Worm (Caenorhabditis elegans): ENCODE results near the gene msp-76.
"Not testable (repeated sequence)": the region's sequence is repeated elsewhere in the genome, so short reads cannot be mapped to it uniquely, and the experiment has no call there.

msp-76 gene

ce11 chrIV:9688715-9689114 lies at the start of gene msp-76:
Gene msp-76 (plus strand): TSS chrIV:9689015.
- TF ChIP-seq pax-3 (tag; optimal IDR thresholded peaks at IDR 0.05); aha-1 (tag; optimal IDR thresholded peaks at IDR 0.05); isw-1 (GFP tag; IDR thresholded peaks at IDR 0.05): not testable (repeated sequence)

- TF ChIP-seq nhr-47 (tag; optimal IDR thresholded peaks at IDR 0.05) (peak; percentile 6), dsc-1 (tag; optimal IDR thresholded peaks at IDR 0.05) (peak; percentile 17), mab-9 (GFP tag; IDR thresholded peaks at IDR 0.05) (no peak), unc-98 (GFP tag; IDR thresholded peaks at IDR 0.05) (no peak), fkh-8 (tag; optimal IDR thresholded peaks at IDR 0.05) (peak; percentile 67)
Observed at ce11 chrIV:9641925-9642324, 46.9 kb upstream of the msp-76 start, which contains the start of gene del-2. Gene del-2 (minus strand): TSS chrIV:9642025.

ce11 chrIV:9643188-9643587 lies 45.6 kb upstream of the msp-76 start, which contains the start of gene degl-2:
Gene degl-2 (plus strand): TSS chrIV:9643488.
- TF ChIP-seq dpl-1 (GFP tag; optimal IDR thresholded peaks at IDR 0.05): no peak
- no peak for TF ChIP-seq mdl-1 (tag; optimal IDR thresholded peaks at IDR 0.05)
- no peak for TF ChIP-seq lin-14 (GFP tag; optimal IDR thresholded peaks at IDR 0.05)
- no peak for TF ChIP-seq nhr-90 (tag; optimal IDR thresholded peaks at IDR 0.05; ENCODE audit: poor library complexity)
- TF ChIP-seq egl-13 (tag; optimal IDR thresholded peaks at IDR 0.05): no peak
- TF ChIP-seq aly-2 (tag; optimal IDR thresholded peaks at IDR 0.05): no peak
- no peak for TF ChIP-seq sptf-1 (tag; optimal IDR thresholded peaks at IDR 0.05)
- TF ChIP-seq nhr-28 (tag; optimal IDR thresholded peaks at IDR 0.05): no peak
- TF ChIP-seq aha-1 (tag; optimal IDR thresholded peaks at IDR 0.05): no peak
- TF ChIP-seq isw-1 (GFP tag; IDR thresholded peaks at IDR 0.05): no peak
- no peak for TF ChIP-seq ztf-4 (tag; optimal IDR thresholded peaks at IDR 0.05)
- no peak for TF ChIP-seq zag-1 (tag; optimal IDR thresholded peaks at IDR 0.05)

ce11 chrIV:9647789-9648361 lies 40.9 kb upstream of the msp-76 start, which contains the start of gene amph-1:
Gene amph-1 (minus strand): TSS chrIV:9647873.
- TF ChIP-seq nhr-47 (tag; optimal IDR thresholded peaks at IDR 0.05) (no peak), nhr-71 (tag; optimal IDR thresholded peaks at IDR 0.05) (peak; percentile 37), swsn-7 (tag; optimal IDR thresholded peaks at IDR 0.05) (peak; percentile 19), jun-1 (tag; optimal IDR thresholded peaks at IDR 0.05) (peak; percentile 2), ceh-82 (tag; optimal IDR thresholded peaks at IDR 0.05) (peak in 1 of 3 experiments; percentile 1), nhr-28 (tag; optimal IDR thresholded peaks at IDR 0.05) (no peak), rnt-1 (tag; optimal IDR thresholded peaks at IDR 0.05) (peak; percentile 45), hpl-2 (GFP tag; optimal IDR thresholded peaks at IDR 0.05) (no peak), irx-1 (tag; optimal IDR thresholded peaks at IDR 0.05) (no peak), lsy-2 (tag; optimal IDR thresholded peaks at IDR 0.05) (peak; percentile 20 to 60), fos-1 (tag; optimal IDR thresholded peaks at IDR 0.05) (no peak), skn-1 (tag; optimal IDR thresholded peaks at IDR 0.05) (peak; percentile 1), lir-3 (tag; optimal IDR thresholded peaks at IDR 0.05; ENCODE audit: poor library complexity) (peak; percentile 2), blmp-1 (tag; optimal IDR thresholded peaks at IDR 0.05) (peak; percentile 75), lin-14 (GFP tag; optimal IDR thresholded peaks at IDR 0.05) (peak; percentile 83), vab-15 (tag; optimal IDR thresholded peaks at IDR 0.05) (no peak), nhr-85 (tag) (peak; percentile 57), snu-23 (GFP tag; optimal IDR thresholded peaks at IDR 0.05) (peak; percentile 58), nhr-20 (tag; optimal IDR thresholded peaks at IDR 0.05) (peak; percentile 35), efl-1 (optimal IDR thresholded peaks at IDR 0.05) (peak; percentile 47 to 62), efl-1 (GFP tag; optimal IDR thresholded peaks at IDR 0.05 in 1 of 2) (no peak), elt-3 (tag; optimal IDR thresholded peaks at IDR 0.05) (peak in 1 of 6 experiments; percentile 8), mep-1 (tag; optimal IDR thresholded peaks at IDR 0.05) (peak; percentile 65), dpl-1 (GFP tag; optimal IDR thresholded peaks at IDR 0.05) (peak in 2 of 3 experiments; percentile 1 to 19), tbx-2 (tag; optimal IDR thresholded peaks at IDR 0.05) (peak; percentile 15), lin-35 (GFP tag; optimal IDR thresholded peaks at IDR 0.05) (peak; percentile 41)
